Worm (Caenorhabditis elegans) whole organism, L4 larva: ENCODE measurements around the gene C18H7.4.

Experiments
- F10B5.3 ChIP-seq: sonication (generic microtip); optimal IDR thresholded peaks from 2 replicates; lab custom pipeline; 2016; ENCODE audit warnings: mild to moderate bottlenecking, missing genetic modification characterization, missing compliant biosample characterization
- F26F4.8 ChIP-seq: fragments of 200-800 bp; sonication (Bioruptor generic); conservative IDR thresholded peaks from 2 replicates; pipeline ENCODE4 v1.3.6; 2022; ENCODE audit warnings: missing genetic modification characterization, missing compliant biosample characterization
- F37D6.2 ChIP-seq: sonication (generic microtip); optimal IDR thresholded peaks from 2 replicates; lab custom pipeline; 2016; ENCODE audit warnings: mild to moderate bottlenecking, missing genetic modification characterization, missing compliant biosample characterization
- T26A8.4 ChIP-seq: fragments of 200-800 bp; sonication (Bioruptor generic); IDR thresholded peaks from 2 replicates; pipeline ENCODE4 v1.3.6; 2022; ENCODE audit warnings: missing genetic modification characterization, missing compliant biosample characterization
- Y105C5A.15 ChIP-seq: fragments of 200-800 bp; sonication (Bioruptor generic); IDR thresholded peaks from 2 replicates; pipeline ENCODE4 v1.3.6; 2022; ENCODE audit warnings: missing genetic modification characterization, missing compliant biosample characterization
- Y48G9A.11 ChIP-seq: fragments of 200-800 bp; sonication (Bioruptor generic); IDR thresholded peaks from 2 replicates; pipeline ENCODE4 v1.3.6; 2022; ENCODE audit warnings: missing genetic modification reagents, missing genetic modification characterization, missing compliant biosample characterization
- Y75B8A.6 ChIP-seq: fragments of 200-800 bp; sonication (Bioruptor generic); IDR thresholded peaks from 2 replicates; pipeline ENCODE4 v1.3.6; 2022; ENCODE audit warnings: missing genetic modification reagents, missing genetic modification characterization, missing compliant biosample characterization
- ZK337.2 ChIP-seq: fragments of 200-800 bp; sonication (Bioruptor generic); IDR thresholded peaks from 2 replicates; pipeline ENCODE4 v1.3.6; 2022; ENCODE audit warnings: missing genetic modification reagents, missing genetic modification characterization, missing compliant biosample characterization
- arid-1 ChIP-seq: fragments of 200-800 bp; sonication (Bioruptor generic); conservative IDR thresholded peaks from 2 replicates; pipeline ENCODE4 v1.3.6; 2022; ENCODE audit warnings: missing genetic modification reagents, missing genetic modification characterization, missing compliant biosample characterization
- attf-4 ChIP-seq: sonication (generic microtip); optimal IDR thresholded peaks from 3 replicates; lab custom pipeline; 2017; ENCODE audit warnings: missing biosample characterization, missing genetic modification characterization
- daf-19 ChIP-seq: fragments of 200-800 bp; sonication (Bioruptor generic); conservative IDR thresholded peaks from 2 replicates; pipeline ENCODE4 v1.3.6; 2022; ENCODE audit warnings: missing genetic modification characterization, missing compliant biosample characterization
- daf-8 ChIP-seq: fragments of 200-800 bp; sonication (Bioruptor generic); IDR thresholded peaks from 2 replicates; pipeline ENCODE4 v1.3.6; 2022; ENCODE audit warnings: missing genetic modification characterization, missing compliant biosample characterization
- dmd-6 ChIP-seq: fragments of 200-800 bp; sonication (Bioruptor generic); IDR thresholded peaks from 2 replicates; pipeline ENCODE4 v1.3.6; 2022; ENCODE audit warnings: missing genetic modification reagents, missing genetic modification characterization, missing compliant biosample characterization
- dmd-8 ChIP-seq: fragments of 200-800 bp; sonication (Bioruptor generic); IDR thresholded peaks from 2 replicates; pipeline ENCODE4 v1.3.6; 2022; ENCODE audit warnings: missing genetic modification characterization, missing compliant biosample characterization
- dmd-9 ChIP-seq: fragments of 200-800 bp; sonication (Bioruptor generic); IDR thresholded peaks from 2 replicates; pipeline ENCODE4 v1.3.6; 2022; ENCODE audit warnings: missing genetic modification reagents, missing genetic modification characterization, missing compliant biosample characterization
- duxl-1 ChIP-seq: sonication (generic microtip); optimal IDR thresholded peaks from 2 replicates; lab custom pipeline; 2016; ENCODE audit warnings: mild to moderate bottlenecking, missing genetic modification characterization, moderate library complexity, missing compliant biosample characterization; ENCODE audit not compliant: poor library complexity
- egl-27 ChIP-seq: sonication (generic microtip); optimal IDR thresholded peaks from 3 replicates; lab custom pipeline; 2017; ENCODE audit warnings: missing biosample characterization, missing genetic modification reagents, missing genetic modification characterization
- fkh-10 ChIP-seq: fragments of 150-350 bp; optimal IDR thresholded peaks from 2 replicates; lab custom pipeline; 2014; ENCODE audit warnings: missing biosample characterization, missing genetic modification reagents, missing genetic modification characterization
- gei-8 ChIP-seq: fragments of 200-800 bp; sonication (Bioruptor generic); optimal IDR thresholded peaks from 2 replicates; lab custom pipeline; 2018; ENCODE audit warnings: mild to moderate bottlenecking, missing genetic modification characterization, missing compliant biosample characterization
- hif-1 ChIP-seq, 2 experiments: sonication (generic microtip); optimal IDR thresholded peaks; 2 replicates each; lab custom pipeline; 2016 to 2017; ENCODE audit warnings: missing compliant biosample characterization in 2 of 2, missing genetic modification characterization in 2 of 2, missing genetic modification reagents in 2 of 2, missing genotype in 2 of 2, mild to moderate bottlenecking in 1 of 2
- hlh-30 ChIP-seq: sonication (generic microtip); optimal IDR thresholded peaks from 2 replicates; lab custom pipeline; 2017; ENCODE audit warnings: antibody characterized with exemption, mild to moderate bottlenecking, missing genetic modification characterization, missing compliant biosample characterization; ENCODE audit not compliant: insufficient read depth
- lim-7 ChIP-seq: fragments of 200-800 bp; sonication (Bioruptor generic); IDR thresholded peaks from 2 replicates; pipeline ENCODE4 v1.3.6; 2022; ENCODE audit warnings: missing genetic modification characterization, missing compliant biosample characterization
- lin-13 ChIP-seq: fragments of 150-350 bp; optimal IDR thresholded peaks from 2 replicates; lab custom pipeline; 2014; ENCODE audit warnings: missing biosample characterization, missing genetic modification reagents, missing genetic modification characterization
- lin-15B ChIP-seq: fragments of 150-350 bp; sonication (generic microtip); optimal IDR thresholded peaks from 3 replicates; lab custom pipeline; 2014; ENCODE audit warnings: missing biosample characterization, missing genetic modification characterization
- lin-29 ChIP-seq: fragments of 200-800 bp; sonication (Bioruptor generic); IDR thresholded peaks from 2 replicates; pipeline ENCODE4 v1.3.6; 2022; ENCODE audit warnings: missing genetic modification reagents, missing genetic modification characterization, missing compliant biosample characterization
- lin-39 ChIP-seq: fragments of 150-350 bp; optimal IDR thresholded peaks from 2 replicates; lab custom pipeline; 2014; ENCODE audit warnings: missing biosample characterization, missing genetic modification reagents, missing genetic modification characterization
- lir-3 ChIP-seq: sonication (generic microtip); optimal IDR thresholded peaks from 2 replicates; lab custom pipeline; 2016; ENCODE audit warnings: mild to moderate bottlenecking, missing genetic modification characterization, missing compliant biosample characterization
- lsy-2 ChIP-seq, 2 experiments: fragments of 150-350 bp in 1 of 2; sonication (generic microtip) in 1 of 2; optimal IDR thresholded peaks; 2 replicates each; lab custom pipeline; 2014 to 2017; ENCODE audit warnings: missing biosample characterization in 2 of 2, missing genetic modification characterization in 2 of 2
- madf-9 ChIP-seq: fragments of 200-800 bp; sonication (Bioruptor generic); conservative IDR thresholded peaks from 2 replicates; pipeline ENCODE4 v1.3.6; 2022; ENCODE audit warnings: missing genetic modification reagents, missing genetic modification characterization, missing compliant biosample characterization
- mes-2 ChIP-seq: sonication (generic microtip); optimal IDR thresholded peaks from 2 replicates; lab custom pipeline; 2016; ENCODE audit warnings: missing genotype, mild to moderate bottlenecking, missing genetic modification characterization, missing compliant biosample characterization; ENCODE audit not compliant: poor library complexity, severe bottlenecking
- mxl-2 ChIP-seq: fragments of 200-800 bp; sonication (Bioruptor generic); conservative IDR thresholded peaks from 2 replicates; pipeline ENCODE4 v1.3.6; 2022; ENCODE audit warnings: missing genetic modification reagents, missing genetic modification characterization, missing compliant biosample characterization
- nhr-10 ChIP-seq: fragments of 150-350 bp; optimal IDR thresholded peaks from 2 replicates; lab custom pipeline; 2014; ENCODE audit warnings: missing biosample characterization, missing genetic modification characterization
- nhr-11 ChIP-seq: fragments of 150-350 bp; optimal IDR thresholded peaks from 2 replicates; lab custom pipeline; 2014; ENCODE audit warnings: missing biosample characterization, missing genetic modification characterization
- nhr-111 ChIP-seq: fragments of 200-800 bp; sonication (Bioruptor generic); optimal IDR thresholded peaks from 2 replicates; lab custom pipeline; 2018; ENCODE audit warnings: mild to moderate bottlenecking, missing genetic modification characterization, missing compliant biosample characterization
- nhr-237 ChIP-seq: sonication (generic microtip); optimal IDR thresholded peaks from 2 replicates; lab custom pipeline; 2017; ENCODE audit warnings: missing biosample characterization, missing genetic modification characterization
- nhr-25 ChIP-seq: sonication (generic microtip); optimal IDR thresholded peaks from 2 replicates; lab custom pipeline; 2017; ENCODE audit warnings: missing genetic modification characterization, mild to moderate bottlenecking, missing compliant biosample characterization, antibody characterized with exemption, moderate library complexity, borderline replicate concordance; ENCODE audit not compliant: insufficient read depth
- nhr-28 ChIP-seq: fragments of 150-350 bp; optimal IDR thresholded peaks from 2 replicates; lab custom pipeline; 2014; ENCODE audit warnings: missing biosample characterization, missing genetic modification characterization
- nhr-41 ChIP-seq: fragments of 200-800 bp; sonication (Bioruptor generic); IDR thresholded peaks from 2 replicates; pipeline ENCODE4 v1.3.6; 2022; ENCODE audit warnings: missing genetic modification reagents, missing genetic modification characterization, missing compliant biosample characterization
- nhr-48 ChIP-seq: sonication (generic microtip); optimal IDR thresholded peaks from 2 replicates; lab custom pipeline; 2016; ENCODE audit warnings: mild to moderate bottlenecking, missing genetic modification characterization, missing compliant biosample characterization
- pha-4 ChIP-seq, 2 experiments: fragments of 150-350 bp in 1 of 2; fragments of 200-800 bp in 1 of 2; sonication (Bioruptor generic) in 1 of 2; IDR thresholded peaks in 1 of 2; optimal IDR thresholded peaks in 1 of 2; 2 replicates each; pipeline versions ENCODE4 v1.3.6 to Lab custom; 2014 to 2022; ENCODE audit warnings: missing genetic modification characterization in 2 of 2, missing genetic modification reagents in 2 of 2, missing biosample characterization in 1 of 2, missing compliant biosample characterization in 1 of 2
- rbr-2 ChIP-seq: sonication (generic microtip); optimal IDR thresholded peaks from 2 replicates; lab custom pipeline; 2016; ENCODE audit warnings: missing genotype, missing genetic modification characterization, missing compliant biosample characterization
- spr-1 ChIP-seq: sonication (generic microtip); optimal IDR thresholded peaks from 2 replicates; lab custom pipeline; 2016; ENCODE audit warnings: mild to moderate bottlenecking, missing genetic modification characterization, missing compliant biosample characterization
- spr-3 ChIP-seq: fragments of 200-800 bp; sonication (Bioruptor generic); optimal IDR thresholded peaks from 2 replicates; lab custom pipeline; 2018; ENCODE audit warnings: mild to moderate bottlenecking, missing genetic modification characterization, missing compliant biosample characterization
- unc-130 ChIP-seq: sonication (generic microtip); optimal IDR thresholded peaks from 2 replicates; lab custom pipeline; 2016; ENCODE audit warnings: missing genetic modification reagents, missing genetic modification characterization, missing compliant biosample characterization
- unc-62 ChIP-seq, 3 experiments: fragments of 150-350 bp in 1 of 3; sonication (generic microtip); optimal IDR thresholded peaks in 2 of 3; peaks in 1 of 3; 1 replicate in 1 of 3; 2 replicates in 2 of 3; lab custom pipeline; 2014 to 2017; ENCODE audit warnings: missing biosample characterization in 3 of 3, missing genetic modification characterization in 3 of 3, missing genetic modification reagents in 3 of 3, missing genotype in 1 of 3
- vab-7 ChIP-seq: fragments of 200-800 bp; sonication (Bioruptor generic); IDR thresholded peaks from 2 replicates; pipeline ENCODE4 v1.3.6; 2022; ENCODE audit warnings: missing genetic modification reagents, missing genetic modification characterization, missing compliant biosample characterization
- zfp-2 ChIP-seq: sonication (generic microtip); optimal IDR thresholded peaks from 2 replicates; lab custom pipeline; 2016; ENCODE audit warnings: mild to moderate bottlenecking, missing genetic modification characterization, missing compliant biosample characterization
- zfp-3 ChIP-seq: fragments of 200-800 bp; sonication (Bioruptor generic); conservative IDR thresholded peaks from 2 replicates; pipeline ENCODE4 v1.3.6; 2022; ENCODE audit warnings: missing genetic modification reagents, missing genetic modification characterization, missing compliant biosample characterization
- ztf-7 ChIP-seq: fragments of 150-350 bp; optimal IDR thresholded peaks from 2 replicates; lab custom pipeline; 2014; ENCODE audit warnings: missing biosample characterization, missing genetic modification characterization

Gene C18H7.4

ce11 chrIV:620324-620723 lies 27.2 kb downstream of the C18H7.4 start (continued):
- TF ChIP-seq daf-8 (GFP tag; lab: Robert Waterston, UW) (no peak), dmd-8 (GFP tag; lab: Robert Waterston, UW) (peak; percentile 90), lin-13 (GFP tag; lab: Kevin White, UChicago) (no peak), unc-62 (GFP tag; optimal IDR thresholded peaks at IDR 0.05 in 1 of 2; lab: Kevin White, UChicago) (peak in 1 of 2 experiments; percentile 55), unc-62 (tag; optimal IDR thresholded peaks at IDR 0.05; lab: Kevin White, UChicago) (no peak), hif-1 (tag; optimal IDR thresholded peaks at IDR 0.05; lab: Kevin White, UChicago) (peak in 1 of 2 experiments; percentile 43), lin-15B (tag; lab: Kevin White, UChicago) (no peak), vab-7 (GFP tag; lab: Robert Waterston, UW) (peak; percentile 65; the same call in 1 of the 2 replicates), zfp-3 (GFP tag; lab: Robert Waterston, UW) (0 out of 2 replicates have a peak, but pooled peaks have one; percentile 37), Y75B8A.6 (GFP tag; lab: Robert Waterston, UW) (no peak), lin-29 (no peak), nhr-11 (tag; lab: Kevin White, UChicago) (no peak), nhr-111 (GFP tag; lab: Kevin White, UChicago) (peak; percentile 56), Y48G9A.11 (GFP tag; lab: Robert Waterston, UW) (peak; percentile 56), ztf-7 (tag; lab: Kevin White, UChicago) (peak; percentile 24), nhr-41 (GFP tag; lab: Robert Waterston, UW) (no peak), lim-7 (peak; percentile 85), F37D6.2 (tag; lab: Kevin White, UChicago) (no peak), F10B5.3 (no peak), daf-19 (GFP tag; lab: Robert Waterston, UW) (0 out of 2 replicates have a peak, but pooled peaks have one; percentile 43), dmd-6 (GFP tag; lab: Robert Waterston, UW) (peak; percentile 61), attf-4 (tag; lab: Kevin White, UChicago) (no peak), lsy-2 (tag; optimal IDR thresholded peaks at IDR 0.05; lab: Kevin White, UChicago) (no peak), nhr-48 (tag; lab: Kevin White, UChicago) (peak; percentile 21), nhr-10 (tag; lab: Kevin White, UChicago) (no peak), spr-3 (peak; percentile 70), zfp-2 (tag; lab: Kevin White, UChicago) (no peak), arid-1 (peak; percentile 63; the same call in 1 of the 2 replicates), madf-9 (GFP tag; lab: Robert Waterston, UW) (peak; percentile 67; the same call in 1 of the 2 replicates), duxl-1 (peak; percentile 46), nhr-28 (no peak), lir-3 (tag; lab: Kevin White, UChicago) (peak; percentile 40), ZK337.2 (GFP tag; lab: Robert Waterston, UW) (peak; percentile 50; the same call in 1 of the 2 replicates), lin-39 (no peak), unc-130 (GFP tag; lab: Kevin White, UChicago) (peak; percentile 16), spr-1 (tag; lab: Kevin White, UChicago) (peak; percentile 31), fkh-10 (GFP tag; lab: Kevin White, UChicago) (no peak), T26A8.4 (peak; percentile 71; the same call in 1 of the 2 replicates), nhr-25 (no peak), hlh-30 (tag; lab: Kevin White, UChicago) (no peak), nhr-237 (tag; lab: Kevin White, UChicago) (no peak), egl-27 (tag; lab: Kevin White, UChicago) (peak; percentile 8), rbr-2 (tag; lab: Kevin White, UChicago) (peak; percentile 65), mes-2 (no peak), gei-8 (GFP tag; lab: Kevin White, UChicago) (peak; percentile 59), mxl-2 (GFP tag; lab: Robert Waterston, UW) (no peak), dmd-9 (GFP tag; lab: Robert Waterston, UW) (peak; percentile 71), pha-4 (GFP tag; IDR thresholded peaks at IDR 0.05; lab: Robert Waterston, UW) (peak; percentile 81), pha-4 (tag; optimal IDR thresholded peaks at IDR 0.05; lab: Kevin White, UChicago) (no peak), F26F4.8 (GFP tag; lab: Robert Waterston, UW) (peak; percentile 74), Y105C5A.15 (GFP tag; lab: Robert Waterston, UW) (0 out of 2 replicates have a peak, but pooled peaks have one; percentile 57)
